Fruit fly (Drosophila melanogaster) whole organism: Measurements from ENCODE around the gene Muc12Ea.

Source experiments
- CG8478 ChIP-seq: fragments of >200 bp; optimal IDR thresholded peaks from 2 replicates; lab custom pipeline; 2018; ENCODE audit warnings: inconsistent platforms
- Dll ChIP-seq: fragments of >200 bp; optimal IDR thresholded peaks from 2 replicates; lab custom pipeline; 2017
- EcR ChIP-seq, 2 experiments: fragments of >200 bp; optimal IDR thresholded peaks; 2 replicates each; lab custom pipeline; 2017; ENCODE audit warnings: missing biosample characterization in 2 of 2, missing genetic modification characterization in 2 of 2, missing genetic modification reagents in 2 of 2
- pan ChIP-seq: fragments of >200 bp; optimal IDR thresholded peaks from 2 replicates; lab custom pipeline; 2017
- psq ChIP-seq: fragments of >200 bp; optimal IDR thresholded peaks from 2 replicates; lab custom pipeline; 2017
- usp ChIP-seq: fragments of >200 bp; optimal IDR thresholded peaks from 2 replicates; lab custom pipeline; 2017; ENCODE audit warnings: missing biosample characterization, missing genetic modification characterization, mixed read lengths

The Muc12Ea gene

DNA sequence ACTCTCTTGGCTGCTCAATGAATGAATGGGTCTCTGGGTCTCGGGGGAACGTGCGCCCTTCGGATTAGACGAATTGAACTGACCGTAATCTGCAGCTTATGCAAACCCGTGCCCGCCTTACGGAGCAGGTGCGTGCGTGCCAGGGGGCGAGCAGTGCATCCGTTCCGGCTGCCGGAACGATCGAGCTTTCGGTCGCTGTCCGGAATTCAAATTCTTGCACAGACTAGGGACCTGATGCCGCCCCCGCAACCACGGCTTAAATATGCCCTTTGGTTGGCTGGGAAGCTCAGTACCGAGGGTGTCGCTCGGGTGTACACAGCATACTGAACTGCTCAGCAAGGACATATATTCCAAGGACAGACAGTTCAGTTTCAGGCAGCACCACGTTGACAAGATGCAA lies at the start of gene Muc12Ea:
Gene Muc12Ea, plus strand, starts transcription at position 301 of the 400 bp plus-strand sequence.
- TF ChIP-seq pan (no peak), EcR (GFP tag; optimal IDR thresholded peaks at IDR 0.05; lab: Kevin White, UChicago) (no peak), usp (GFP tag; lab: Kevin White, UChicago) (no peak), psq (no peak), CG8478 (no peak), Dll (lab: Kevin White, UChicago) (no peak)

DNA sequence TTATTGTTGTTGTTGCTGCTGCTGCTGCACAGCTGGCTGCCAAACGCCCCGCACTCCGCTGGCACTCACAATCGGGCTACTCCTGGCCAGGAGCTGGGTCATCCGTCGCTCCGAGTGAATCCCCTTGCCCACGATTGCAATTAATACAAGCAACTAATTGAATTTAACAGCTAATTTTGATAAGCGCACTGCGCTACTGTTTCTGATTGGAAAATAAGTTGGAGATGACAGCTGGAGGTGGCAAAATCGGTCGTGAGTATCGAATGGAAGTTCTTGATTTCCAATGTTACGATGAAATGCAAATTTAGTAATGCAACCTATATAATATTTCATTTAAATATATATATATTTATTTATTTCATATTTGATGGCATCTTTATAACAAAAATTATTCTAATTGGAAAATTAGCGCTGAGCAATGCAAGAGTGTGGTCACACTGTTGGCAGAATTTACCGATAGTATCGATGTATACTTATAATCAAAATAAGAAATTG lies 43.6 kb upstream of the Muc12Ea start, which contains the start of gene CG42271:
Gene CG42271, minus strand, starts transcription at position 224 of the 495 bp plus-strand sequence.
- TF ChIP-seq psq (no peak), Dll (lab: Kevin White, UChicago) (no peak), usp (GFP tag; lab: Kevin White, UChicago) (no peak), EcR (GFP tag; optimal IDR thresholded peaks at IDR 0.05; lab: Kevin White, UChicago) (no peak), pan (no peak), CG8478 (no peak)

DNA sequence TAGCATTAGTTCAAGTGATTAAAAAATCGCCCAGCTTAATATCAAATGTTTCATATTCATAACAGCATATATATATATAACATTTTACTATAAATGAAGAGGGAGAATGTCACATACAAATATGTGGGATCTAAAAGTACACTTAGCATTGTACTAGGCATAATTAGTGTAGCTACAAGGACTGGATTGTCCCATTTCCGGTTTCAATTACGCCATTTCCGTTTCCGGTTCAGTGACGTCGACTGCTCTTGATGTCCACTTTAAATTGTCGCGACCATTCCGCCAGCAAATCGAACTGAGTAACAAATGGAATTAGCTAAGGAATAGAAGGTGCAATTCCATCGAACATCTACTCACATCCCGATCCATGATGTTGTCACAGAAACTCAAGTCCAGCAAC lies 43.1 kb upstream of the Muc12Ea start:
- no peak for TF ChIP-seq CG8478
- TF ChIP-seq pan, result no peak
- no peak for TF ChIP-seq Dll (lab: Kevin White, UChicago)
- no peak for TF ChIP-seq usp (GFP tag; lab: Kevin White, UChicago)
- TF ChIP-seq EcR (GFP tag; optimal IDR thresholded peaks at IDR 0.05; lab: Kevin White, UChicago), result no peak
- TF ChIP-seq psq, result no peak

DNA sequence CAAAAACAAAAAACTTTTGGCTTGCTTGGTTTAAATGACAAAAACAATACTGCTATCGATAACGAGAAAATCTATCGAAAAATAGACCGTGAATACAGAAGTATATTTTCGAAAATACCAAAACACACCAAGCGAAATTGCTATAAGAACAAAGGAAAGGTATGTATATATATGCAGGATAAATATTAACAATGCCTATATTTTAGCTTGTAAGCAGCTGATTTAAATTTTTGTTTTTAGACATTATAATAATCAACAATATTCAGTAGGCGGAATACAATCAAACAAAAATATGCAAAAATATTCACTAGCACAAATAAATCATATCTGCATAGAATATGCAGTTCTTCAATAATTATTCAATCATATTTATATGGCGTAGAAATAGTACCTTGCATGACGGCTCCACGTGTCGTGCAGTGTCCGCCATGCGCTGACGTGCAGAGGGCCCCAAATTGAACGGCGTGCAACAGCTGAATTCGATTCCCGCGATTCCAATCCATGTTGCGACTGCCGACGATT lies 39.6 kb upstream of the Muc12Ea start, which contains the start of the genes Fbxl4 and Dus2:
Gene Fbxl4, minus strand, starts transcription at position 51 of the 522 bp plus-strand sequence.
Gene Dus2, plus strand, starts transcription at position 116 of the 522 bp plus-strand sequence.
- TF ChIP-seq CG8478 (no peak), usp (GFP tag; lab: Kevin White, UChicago) (no peak), pan (no peak), EcR (GFP tag; optimal IDR thresholded peaks at IDR 0.05; lab: Kevin White, UChicago) (no peak), Dll (lab: Kevin White, UChicago) (no peak), psq (no peak)

DNA sequence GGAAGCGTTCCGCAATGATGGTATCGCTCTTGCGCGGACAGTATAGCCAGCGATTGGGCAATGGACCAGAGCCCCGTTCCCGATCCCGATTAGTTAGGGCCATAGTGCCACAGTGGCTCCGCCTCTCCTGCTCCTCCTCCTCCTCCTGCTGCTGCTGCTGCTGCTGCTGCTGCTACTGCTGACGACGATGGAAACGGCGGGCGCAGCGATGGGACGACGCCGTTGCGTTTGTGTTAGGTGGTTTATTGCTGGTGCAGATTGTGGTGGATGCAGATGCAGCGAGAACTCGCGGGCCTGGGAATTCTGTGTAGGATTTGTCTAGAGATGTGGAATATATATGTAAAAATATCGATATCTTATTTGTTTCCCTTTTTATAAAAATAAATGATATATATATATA lies 35.1 kb upstream of the Muc12Ea start, which contains the start of gene mRNA-cap:
Gene mRNA-cap, minus strand, starts transcription at position 344 of the 400 bp plus-strand sequence.
- TF ChIP-seq usp (GFP tag; lab: Kevin White, UChicago) (no peak), CG8478 (no peak)

DNA sequence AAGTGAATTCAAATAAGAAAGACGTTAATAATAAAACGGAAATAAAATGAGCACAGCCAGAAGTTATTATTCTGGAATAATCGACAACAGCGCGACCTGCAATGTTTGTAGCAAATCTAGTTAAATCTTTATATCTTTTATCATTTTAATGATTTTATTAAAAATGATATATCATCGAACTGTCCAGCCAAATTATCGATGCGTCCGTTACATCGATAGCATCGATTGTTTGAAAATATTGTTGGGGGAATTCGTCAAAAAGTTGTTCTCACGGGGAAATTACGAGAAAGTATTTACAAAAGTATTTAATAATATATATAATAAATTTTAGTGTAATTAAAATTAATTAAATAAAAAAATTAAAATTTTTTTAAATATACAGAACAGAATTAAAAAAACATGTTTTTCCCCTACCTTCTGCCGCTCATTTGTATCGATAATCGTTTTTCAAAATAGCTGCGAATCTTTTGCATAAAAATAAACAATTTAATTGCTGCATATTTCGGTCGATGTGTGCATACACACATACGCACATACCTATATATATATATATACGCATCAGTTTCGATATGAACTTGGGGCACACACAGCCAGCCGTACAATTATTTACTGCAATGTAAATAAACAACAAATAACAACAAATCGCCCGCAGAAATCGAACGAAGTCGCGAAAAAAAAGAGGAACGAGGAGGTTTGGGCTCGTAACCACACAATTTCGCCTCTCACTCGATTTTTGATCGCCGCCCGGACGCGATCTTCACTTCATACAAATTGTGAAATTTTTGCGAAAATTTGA lies 34.4 kb upstream of the Muc12Ea start, which contains the start of gene CG32599:
Gene CG32599, plus strand, starts transcription at position 746 of the 796 bp plus-strand sequence.
- TF ChIP-seq EcR (GFP tag; optimal IDR thresholded peaks at IDR 0.05; lab: Kevin White, UChicago) (no peak), CG8478 (no peak), pan (no peak), Dll (lab: Kevin White, UChicago) (no peak), psq (no peak), usp (GFP tag; lab: Kevin White, UChicago) (no peak)

DNA sequence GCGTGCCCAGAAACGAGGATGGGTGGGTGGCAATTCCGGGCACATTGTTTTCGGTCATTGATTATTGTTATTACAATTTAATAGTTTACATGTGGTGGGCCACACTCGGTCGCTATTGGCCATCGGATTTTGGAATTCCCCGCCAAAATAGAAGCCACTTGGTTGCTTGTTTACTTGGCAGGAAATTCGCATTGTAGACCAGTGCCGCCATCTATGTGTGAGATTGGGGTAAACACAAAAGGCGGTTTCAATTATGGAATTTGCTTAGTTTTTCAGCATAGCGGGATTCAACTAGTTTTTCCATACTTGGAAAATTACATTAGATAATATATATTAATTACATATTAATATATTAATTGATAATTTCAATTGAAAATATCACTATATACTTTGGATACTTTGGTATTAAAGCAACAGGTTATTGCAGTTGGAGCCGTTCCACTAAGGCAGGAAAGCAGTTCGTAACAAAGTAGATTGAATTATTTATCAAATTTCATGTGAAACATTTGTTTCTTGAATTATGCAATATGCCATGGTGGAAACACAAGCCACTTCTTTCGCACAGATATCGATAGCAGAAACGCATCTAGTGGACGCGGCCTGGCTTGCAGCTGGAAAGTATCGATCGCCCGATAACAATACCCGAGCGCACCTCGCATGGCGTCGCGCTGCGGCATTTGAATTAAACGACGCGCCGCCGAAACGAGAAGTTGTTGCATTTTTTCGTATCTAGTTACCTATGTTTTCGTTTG lies 30.3 kb upstream of the Muc12Ea start, which contains the start of gene mud:
Gene mud, plus strand, starts transcription at position 698 of the 752 bp plus-strand sequence.
- TF ChIP-seq usp (GFP tag; lab: Kevin White, UChicago) (no peak), pan (no peak), EcR (GFP tag; optimal IDR thresholded peaks at IDR 0.05; lab: Kevin White, UChicago) (no peak), psq (no peak), CG8478 (no peak), Dll (lab: Kevin White, UChicago) (no peak)

DNA sequence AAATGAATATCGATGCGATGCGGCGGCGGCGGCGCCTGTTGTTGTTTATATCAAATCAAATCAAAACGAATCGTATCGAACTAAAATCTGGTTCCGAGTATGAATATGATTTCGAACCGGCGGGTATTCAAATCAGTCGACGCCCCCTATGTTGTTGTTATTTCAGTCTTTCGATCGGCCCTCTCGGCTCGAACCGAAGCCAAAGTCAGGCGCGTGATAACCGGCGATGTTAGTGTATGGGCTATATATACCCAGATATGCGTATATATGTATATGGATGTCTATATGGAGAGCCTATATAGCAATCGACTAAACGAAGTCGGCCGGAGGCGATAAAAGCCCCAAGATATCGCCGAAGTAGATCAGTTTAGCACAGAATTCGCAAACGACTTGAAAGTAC lies 16.7 kb upstream of the Muc12Ea start, which contains the start of the genes CG46317 and Tat:
Gene CG46317, plus strand, starts transcription at position 361 of the 400 bp plus-strand sequence.
Gene Tat, plus strand, starts transcription at position 361 of the 400 bp plus-strand sequence.
- no peak for TF ChIP-seq CG8478
- no peak for TF ChIP-seq usp (GFP tag; lab: Kevin White, UChicago)
- no peak for TF ChIP-seq pan
- TF ChIP-seq Dll (lab: Kevin White, UChicago), result no peak
- TF ChIP-seq psq, result no peak
- TF ChIP-seq EcR (GFP tag; optimal IDR thresholded peaks at IDR 0.05; lab: Kevin White, UChicago), result no peak

DNA sequence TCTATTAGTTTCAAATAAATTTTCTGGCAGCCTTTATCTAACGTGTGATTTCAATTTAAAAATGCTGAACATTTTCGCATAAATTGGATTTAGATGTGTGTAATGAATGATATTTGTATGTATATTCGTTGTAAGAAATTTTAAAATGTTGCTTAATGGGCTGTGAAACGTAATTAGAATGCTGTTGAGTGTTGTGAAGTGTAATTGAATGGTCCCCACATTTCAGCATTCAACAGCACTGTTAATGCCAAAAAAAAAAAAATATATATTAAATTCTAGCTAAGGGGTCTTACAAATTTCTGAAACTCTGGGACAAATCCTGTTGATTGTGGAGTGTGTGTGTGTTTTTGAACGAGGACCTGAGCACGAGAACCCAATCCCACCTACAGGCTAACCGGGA lies 12.4 kb upstream of the Muc12Ea start:
- TF ChIP-seq usp (GFP tag; lab: Kevin White, UChicago) (no peak), pan (no peak), Dll (lab: Kevin White, UChicago) (no peak), psq (no peak), EcR (GFP tag; optimal IDR thresholded peaks at IDR 0.05; lab: Kevin White, UChicago) (no peak), CG8478 (no peak)

DNA sequence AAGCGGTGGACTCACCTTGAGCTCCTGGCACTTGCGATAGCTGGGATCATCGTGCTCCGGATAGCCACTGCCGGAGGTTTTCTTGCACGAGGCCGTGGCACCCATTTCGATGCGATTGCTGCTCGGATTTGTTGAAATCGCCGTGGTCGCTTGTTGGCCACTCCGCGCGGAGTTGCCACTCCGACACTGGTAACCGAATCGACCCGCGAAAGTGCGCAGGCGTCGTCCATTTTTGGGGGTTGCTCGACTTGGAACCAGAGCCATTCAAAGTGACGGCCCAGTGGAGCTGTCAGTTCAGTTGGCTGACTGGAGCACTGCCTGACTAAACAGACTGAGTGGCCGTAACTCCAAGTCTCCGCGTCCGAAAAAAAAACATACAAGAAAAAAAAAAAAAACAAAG lies 11.5 kb upstream of the Muc12Ea start, which contains the start of the genes CG13404 and na:
Gene CG13404, minus strand, starts transcription at position 176 of the 400 bp plus-strand sequence.
Gene na, plus strand, starts transcription at position 293 of the 400 bp plus-strand sequence.
- TF ChIP-seq usp (GFP tag; lab: Kevin White, UChicago), result no peak
- TF ChIP-seq psq, result no peak
- no peak for TF ChIP-seq CG8478
- no peak for TF ChIP-seq pan
- no peak for TF ChIP-seq Dll (lab: Kevin White, UChicago)
- TF ChIP-seq EcR (GFP tag; optimal IDR thresholded peaks at IDR 0.05; lab: Kevin White, UChicago), result no peak

DNA sequence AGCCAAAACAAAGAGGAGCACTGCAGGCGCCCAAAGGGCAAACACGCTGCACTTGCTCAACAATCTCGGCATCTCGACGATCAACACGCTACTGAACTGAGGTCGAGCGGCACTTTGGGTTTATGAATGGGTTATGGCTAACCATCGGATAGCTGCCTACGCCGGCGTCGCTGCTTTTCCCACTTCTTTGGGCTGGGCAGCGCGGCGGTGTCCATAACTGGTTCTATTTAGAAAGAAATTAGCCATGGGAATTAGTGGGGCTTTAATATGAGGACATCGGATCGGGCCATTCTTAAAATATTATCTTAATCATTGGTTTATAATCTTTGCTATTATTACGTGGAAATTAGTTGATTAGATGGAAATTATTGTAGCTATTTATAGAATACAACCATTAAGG lies 11.8 kb downstream of the Muc12Ea start, which contains the start of gene CG9400:
Gene CG9400, minus strand, starts transcription at position 101 of the 400 bp plus-strand sequence.
- no peak for TF ChIP-seq usp (GFP tag; lab: Kevin White, UChicago)
- no peak for TF ChIP-seq psq
- TF ChIP-seq pan, result no peak
- TF ChIP-seq EcR (GFP tag; optimal IDR thresholded peaks at IDR 0.05; lab: Kevin White, UChicago), result no peak
- no peak for TF ChIP-seq Dll (lab: Kevin White, UChicago)
- no peak for TF ChIP-seq CG8478
